Worm (Caenorhabditis elegans) whole organism, young adult: ENCODE measurements around the gene F26A1.9.

Experiments used
- B0261.1 ChIP-seq: sonication (generic microtip); optimal IDR thresholded peaks from 2 replicates; lab custom pipeline; 2016; ENCODE audit warnings: mild to moderate bottlenecking, missing genetic modification characterization, moderate library complexity, missing compliant biosample characterization
- C06A6.2 ChIP-seq: fragments of 200-800 bp; sonication (Bioruptor generic); conservative IDR thresholded peaks from 2 replicates; pipeline ENCODE4 v1.3.6; 2022; ENCODE audit warnings: missing genetic modification characterization, missing compliant biosample characterization
- C17E4.6 ChIP-seq: fragments of 200-800 bp; sonication (Bioruptor generic); IDR thresholded peaks from 2 replicates; pipeline ENCODE4 v1.3.6; 2022; ENCODE audit warnings: missing genetic modification reagents, missing genetic modification characterization, missing compliant biosample characterization
- F22D6.2 ChIP-seq: sonication (generic microtip); optimal IDR thresholded peaks from 2 replicates; lab custom pipeline; 2016; ENCODE audit warnings: mild to moderate bottlenecking, missing genetic modification characterization, missing compliant biosample characterization
- F37B4.10 ChIP-seq: fragments of 200-800 bp; sonication (Bioruptor generic); IDR thresholded peaks from 2 replicates; pipeline ENCODE4 v1.3.6; 2022; ENCODE audit warnings: missing genetic modification characterization, missing compliant biosample characterization
- F55B11.4 ChIP-seq: sonication (generic microtip); optimal IDR thresholded peaks from 2 replicates; lab custom pipeline; 2016; ENCODE audit warnings: missing compliant biosample characterization, missing genetic modification characterization, borderline replicate concordance; ENCODE audit not compliant: insufficient read depth
- T26A5.8 ChIP-seq: sonication (generic microtip); optimal IDR thresholded peaks from 2 replicates; lab custom pipeline; 2016; ENCODE audit warnings: missing genetic modification characterization, missing compliant biosample characterization
- Y53F4B.3 ChIP-seq: fragments of 200-800 bp; sonication (Bioruptor generic); IDR thresholded peaks from 2 replicates; pipeline ENCODE4 v1.3.6; 2022; ENCODE audit warnings: missing genetic modification reagents, missing genetic modification characterization, missing compliant biosample characterization
- Y95B8A.8 ChIP-seq: fragments of 200-800 bp; sonication (Bioruptor generic); IDR thresholded peaks from 2 replicates; pipeline ENCODE4 v1.3.6; 2022; ENCODE audit warnings: missing genetic modification reagents, missing genetic modification characterization, missing compliant biosample characterization
- akir-1 ChIP-seq: fragments of 200-800 bp; sonication (Bioruptor generic); optimal IDR thresholded peaks from 2 replicates; lab custom pipeline; 2018; ENCODE audit warnings: mild to moderate bottlenecking, missing genetic modification characterization, moderate library complexity, missing compliant biosample characterization
- atf-7 ChIP-seq: sonication (generic microtip); optimal IDR thresholded peaks from 2 replicates; lab custom pipeline; 2017; ENCODE audit warnings: mild to moderate bottlenecking, missing genetic modification characterization, missing compliant biosample characterization
- attf-5 ChIP-seq: fragments of 200-800 bp; sonication (Bioruptor generic); optimal IDR thresholded peaks from 2 replicates; lab custom pipeline; 2018; ENCODE audit warnings: mild to moderate bottlenecking, missing genetic modification characterization, missing compliant biosample characterization
- attf-6 ChIP-seq: fragments of 200-800 bp; sonication (Bioruptor generic); IDR thresholded peaks from 2 replicates; pipeline ENCODE4 v1.3.6; 2022; ENCODE audit warnings: missing genetic modification reagents, missing genetic modification characterization, missing compliant biosample characterization
- ccch-3 ChIP-seq: fragments of 200-800 bp; sonication (Bioruptor generic); optimal IDR thresholded peaks from 2 replicates; lab custom pipeline; 2018; ENCODE audit warnings: mild to moderate bottlenecking, missing genetic modification characterization, missing compliant biosample characterization
- cebp-1 ChIP-seq, 2 experiments: fragments of 200-800 bp in 1 of 2; sonication (Bioruptor generic) in 1 of 2; sonication (generic microtip) in 1 of 2; IDR thresholded peaks in 1 of 2; optimal IDR thresholded peaks in 1 of 2; 2 replicates each; pipeline versions ENCODE4 v1.3.6 to Lab custom; 2017 to 2022; ENCODE audit warnings: missing compliant biosample characterization in 2 of 2, missing genetic modification characterization in 2 of 2, mild to moderate bottlenecking in 1 of 2, missing genetic modification reagents in 1 of 2, moderate library complexity in 1 of 2
- ceh-27 ChIP-seq: fragments of 200-800 bp; sonication (Bioruptor generic); optimal IDR thresholded peaks from 2 replicates; lab custom pipeline; 2018; ENCODE audit warnings: mild to moderate bottlenecking, missing genetic modification characterization, moderate library complexity, missing compliant biosample characterization
- ceh-91 ChIP-seq: fragments of 200-800 bp; sonication (Bioruptor generic); IDR thresholded peaks from 2 replicates; pipeline ENCODE4 v1.3.6; 2022; ENCODE audit warnings: missing genetic modification reagents, missing genetic modification characterization, missing compliant biosample characterization
- dpl-1 ChIP-seq: fragments of 150-350 bp; optimal IDR thresholded peaks from 2 replicates; lab custom pipeline; 2014; ENCODE audit warnings: missing biosample characterization, missing genetic modification reagents, missing genetic modification characterization
- egl-18 ChIP-seq: fragments of 200-800 bp; sonication (Bioruptor generic); IDR thresholded peaks from 2 replicates; pipeline ENCODE4 v1.3.6; 2022; ENCODE audit warnings: missing genetic modification reagents, missing genetic modification characterization, missing compliant biosample characterization
- gei-17 ChIP-seq: fragments of 200-800 bp; sonication (Bioruptor generic); optimal IDR thresholded peaks from 2 replicates; lab custom pipeline; 2018; ENCODE audit warnings: mild to moderate bottlenecking, missing genetic modification characterization, missing compliant biosample characterization
- hlh-12 ChIP-seq: sonication (generic microtip); optimal IDR thresholded peaks from 2 replicates; lab custom pipeline; 2016; ENCODE audit warnings: missing genetic modification characterization, missing compliant biosample characterization
- hrde-1 ChIP-seq: sonication (generic microtip); optimal IDR thresholded peaks from 2 replicates; lab custom pipeline; 2016; ENCODE audit warnings: missing genetic modification characterization, mild to moderate bottlenecking, missing compliant biosample characterization, moderate library complexity, missing genotype, missing genetic modification reagents, borderline replicate concordance
- lin-26 ChIP-seq: fragments of 200-800 bp; sonication (Bioruptor generic); IDR thresholded peaks from 2 replicates; pipeline ENCODE4 v1.3.6; 2022; ENCODE audit warnings: missing genetic modification reagents, missing genetic modification characterization, missing compliant biosample characterization
- nfyb-1 ChIP-seq: fragments of 200-800 bp; sonication (Bioruptor generic); IDR thresholded peaks from 2 replicates; pipeline ENCODE4 v1.3.6; 2022; ENCODE audit warnings: missing genetic modification reagents, missing genetic modification characterization, missing compliant biosample characterization
- rcor-1 ChIP-seq: fragments of 200-800 bp; sonication (Bioruptor generic); IDR thresholded peaks from 2 replicates; pipeline ENCODE4 v1.3.6; 2022; ENCODE audit warnings: missing genetic modification reagents, missing genetic modification characterization, missing compliant biosample characterization
- rec-8 ChIP-seq, 2 experiments: sonication (generic microtip); optimal IDR thresholded peaks; 2 replicates each; lab custom pipeline; 2016; ENCODE audit warnings: mild to moderate bottlenecking in 2 of 2, missing genetic modification characterization in 2 of 2, missing genetic modification reagents in 2 of 2, missing genotype in 2 of 2, missing biosample characterization in 1 of 2, missing compliant biosample characterization in 1 of 2, moderate library complexity in 1 of 2
- somi-1 ChIP-seq: fragments of 200-800 bp; sonication (Bioruptor generic); optimal IDR thresholded peaks from 2 replicates; lab custom pipeline; 2018; ENCODE audit warnings: mild to moderate bottlenecking, missing genetic modification characterization, missing compliant biosample characterization
- unc-130 ChIP-seq: sonication (generic microtip); optimal IDR thresholded peaks from 2 replicates; lab custom pipeline; 2016; ENCODE audit warnings: missing genetic modification reagents, missing genetic modification characterization, missing compliant biosample characterization
- ztf-22 ChIP-seq: fragments of 200-800 bp; sonication (Bioruptor generic); optimal IDR thresholded peaks from 2 replicates; lab custom pipeline; 2018; ENCODE audit warnings: mild to moderate bottlenecking, missing genetic modification characterization, moderate library complexity, missing compliant biosample characterization
- ztf-28 ChIP-seq: fragments of 200-800 bp; sonication (Bioruptor generic); IDR thresholded peaks from 2 replicates; pipeline ENCODE4 v1.3.6; 2022; ENCODE audit warnings: missing genetic modification reagents, missing genetic modification characterization, missing compliant biosample characterization

Gene F26A1.9

DNA sequence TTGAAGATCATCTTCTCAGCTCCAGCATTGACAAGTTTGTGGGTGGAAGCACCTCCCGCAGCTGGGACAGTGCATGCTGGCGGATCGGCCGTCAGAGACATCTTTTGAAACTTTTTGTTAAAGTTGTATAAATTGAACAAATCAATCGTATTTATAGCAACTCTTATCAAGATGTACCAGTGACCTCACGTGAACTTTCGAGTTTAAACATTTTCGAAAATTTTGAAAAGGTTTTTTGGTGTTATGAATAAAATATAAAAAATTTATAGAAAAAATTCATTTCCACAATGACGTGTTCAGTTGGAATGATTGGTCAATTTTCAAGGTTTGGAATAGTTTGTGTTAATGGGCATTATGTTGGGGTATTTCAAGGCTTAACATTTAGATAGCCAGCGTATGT is 39.3 kb upstream of the F26A1.9 start, which contains the start of the genes msd-4 and C35D10.3:
TSS of gene msd-4 (minus strand) at position 101 of the 400 bp plus-strand sequence.
TSS of gene C35D10.3 (plus strand) at position 279 of the 400 bp plus-strand sequence.
- TF ChIP-seq cebp-1 (GFP tag; IDR thresholded peaks at IDR 0.05; lab: Robert Waterston, UW): no peak
- TF ChIP-seq cebp-1 (tag; optimal IDR thresholded peaks at IDR 0.05; lab: Kevin White, UChicago): no peak
- TF ChIP-seq F22D6.2 (tag; lab: Kevin White, UChicago): no peak
- TF ChIP-seq B0261.1 (tag; lab: Kevin White, UChicago): no peak

DNA sequence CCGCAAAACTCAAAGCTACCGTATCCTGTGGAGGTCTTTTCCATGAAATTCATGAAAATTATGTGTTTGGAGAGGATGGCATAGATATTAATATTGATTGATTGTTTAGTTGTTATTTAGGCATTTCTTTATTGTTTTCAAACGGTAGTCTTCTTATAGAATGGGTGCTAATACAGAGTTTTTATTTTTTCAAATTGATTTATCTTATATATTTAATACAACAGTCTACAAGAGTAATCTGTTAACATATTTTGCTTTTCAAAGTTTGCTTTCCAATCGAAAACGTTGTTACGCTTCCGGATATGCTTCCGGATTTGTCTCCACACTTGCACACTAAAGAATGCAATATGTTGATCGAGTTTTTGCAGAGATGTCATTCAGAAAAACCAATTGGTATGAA is 37.4 kb upstream of the F26A1.9 start, which contains the start of gene C35D10.17:
TSS of gene C35D10.17 (plus strand) at position 301 of the 400 bp plus-strand sequence.
- no peak for TF ChIP-seq dpl-1 (GFP tag; lab: Kevin White, UChicago)

DNA sequence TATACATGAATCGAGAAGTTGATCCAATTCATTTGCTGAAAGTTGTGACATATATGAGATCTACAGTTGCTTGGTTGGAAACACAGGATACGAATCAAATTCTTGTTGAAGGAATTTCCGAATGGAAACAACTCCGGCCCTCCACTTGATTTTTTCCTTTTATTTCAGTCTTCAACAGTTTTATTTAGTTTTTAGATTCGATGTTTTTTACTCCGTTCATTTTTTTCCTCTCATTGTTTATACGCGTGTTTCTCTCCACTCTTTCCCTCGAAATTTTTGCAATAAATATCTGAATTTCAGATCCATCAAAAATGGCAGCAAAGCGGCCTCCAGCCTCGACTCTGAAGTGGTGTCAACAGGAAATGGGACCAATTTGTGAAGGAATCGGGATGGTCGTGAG is 33.8 kb upstream of the F26A1.9 start, which contains the start of gene coq-8:
TSS of gene coq-8 (plus strand) at position 301 of the 400 bp plus-strand sequence.
- TF ChIP-seq hrde-1 (tag; lab: Kevin White, UChicago): no peak
- no peak for TF ChIP-seq hlh-12 (tag; lab: Kevin White, UChicago)
- TF ChIP-seq nfyb-1 (GFP tag; lab: Robert Waterston, UW): no peak
- TF ChIP-seq F37B4.10 (GFP tag; lab: Robert Waterston, UW): no peak

DNA sequence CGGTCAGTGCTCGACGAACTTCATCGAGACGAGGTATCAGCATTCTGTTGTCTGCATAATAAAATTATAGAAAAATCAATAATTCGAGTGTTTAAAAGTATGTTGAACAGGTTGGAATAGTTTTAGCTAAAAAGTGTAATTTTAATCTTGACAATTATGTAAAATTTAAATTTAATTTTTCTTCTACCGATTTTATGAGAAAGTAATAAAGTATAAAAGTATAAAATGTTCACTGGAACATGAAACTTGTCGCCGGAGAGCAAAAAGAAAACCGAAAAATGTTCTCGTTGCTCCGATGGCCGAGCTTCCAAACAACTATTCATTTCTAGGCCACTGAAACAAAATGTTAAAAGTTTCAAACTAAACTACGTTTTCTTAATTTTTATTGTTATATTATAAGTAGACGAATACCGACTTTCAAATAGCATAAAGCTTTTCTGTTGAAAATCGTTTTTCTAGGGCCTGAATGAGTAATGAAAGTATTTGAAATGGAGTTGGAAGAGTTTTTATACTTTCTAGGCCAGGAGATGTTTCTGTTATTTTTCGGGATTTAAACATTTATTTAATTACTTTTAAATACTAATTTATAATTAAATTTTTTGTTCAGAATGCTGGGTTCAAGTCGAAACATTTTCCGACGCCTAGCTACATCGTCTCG is 32.5 kb upstream of the F26A1.9 start, which contains the start of the genes C35D10.10 and C35D10.5:
TSS of gene C35D10.10 (minus strand) at position 51 of the 658 bp plus-strand sequence.
TSS of gene C35D10.5 (plus strand) at position 608 of the 658 bp plus-strand sequence.
- TF ChIP-seq unc-130 (GFP tag; lab: Kevin White, UChicago) (peak; percentile 10), rec-8 (tag; optimal IDR thresholded peaks at IDR 0.05; lab: Kevin White, UChicago) (peak in 1 of 2 experiments; percentile 20), somi-1 (GFP tag; lab: Kevin White, UChicago) (no peak)

DNA sequence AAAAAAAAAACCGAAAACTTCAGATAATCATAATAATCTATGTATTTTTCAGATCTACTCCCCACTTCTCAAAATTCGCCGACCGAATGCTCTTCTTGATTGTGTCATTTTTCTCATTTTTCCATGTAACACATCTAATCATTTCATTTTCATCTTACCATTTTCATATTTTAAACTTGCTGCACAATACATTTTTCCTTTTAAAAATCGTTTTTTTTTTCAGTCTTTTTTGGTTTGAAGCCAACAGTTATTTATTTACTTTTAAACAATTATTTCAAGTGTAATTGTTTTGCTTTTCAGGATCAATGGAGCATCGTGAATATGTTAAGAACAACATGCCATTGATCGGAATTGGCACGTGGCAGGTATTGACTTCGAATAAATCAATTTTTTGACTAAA is 29.7 kb upstream of the F26A1.9 start, which contains the start of gene C35D10.6:
TSS of gene C35D10.6 (plus strand) at position 301 of the 400 bp plus-strand sequence.
- TF ChIP-seq egl-18 (GFP tag; lab: Robert Waterston, UW) (no peak), Y95B8A.8 (no peak), ztf-22 (GFP tag; lab: Kevin White, UChicago) (no peak), ccch-3 (GFP tag; lab: Kevin White, UChicago) (no peak), gei-17 (GFP tag; lab: Kevin White, UChicago) (no peak), ceh-27 (GFP tag; lab: Kevin White, UChicago) (no peak), attf-5 (no peak), C06A6.2 (GFP tag; lab: Robert Waterston, UW) (no peak), atf-7 (tag; lab: Kevin White, UChicago) (no peak), nfyb-1 (GFP tag; lab: Robert Waterston, UW) (no peak), rcor-1 (GFP tag; lab: Robert Waterston, UW) (no peak), attf-6 (no peak), T26A5.8 (tag; lab: Kevin White, UChicago) (no peak), ztf-28 (GFP tag; lab: Robert Waterston, UW) (no peak)

DNA sequence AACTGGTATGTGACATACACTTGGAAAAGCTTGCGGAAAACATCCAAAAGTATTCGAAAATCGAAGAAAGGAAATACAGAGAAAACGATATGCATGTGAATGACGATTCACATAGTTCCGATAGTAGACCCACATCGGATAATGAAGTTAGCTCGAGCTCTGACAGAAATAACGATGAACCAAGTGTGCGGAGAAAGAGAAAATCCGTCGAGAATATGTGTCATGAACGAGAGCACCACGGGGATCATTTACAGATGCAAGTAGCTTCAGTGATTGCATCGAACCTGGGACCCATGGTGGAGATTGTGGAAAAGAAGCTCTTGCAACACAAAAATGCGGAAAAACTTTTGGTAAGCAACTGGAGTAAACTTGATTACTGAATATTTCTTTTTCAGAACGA is 27.7 kb upstream of the F26A1.9 start:
- TF ChIP-seq ceh-91 (GFP tag; lab: Robert Waterston, UW) (no peak), ceh-27 (GFP tag; lab: Kevin White, UChicago) (no peak), Y53F4B.3 (no peak), F55B11.4 (tag; lab: Kevin White, UChicago) (no peak), akir-1 (GFP tag; lab: Kevin White, UChicago) (no peak), lin-26 (GFP tag; lab: Robert Waterston, UW) (no peak), C17E4.6 (GFP tag; lab: Robert Waterston, UW) (no peak)
